Worm (Caenorhabditis elegans): ENCODE results near the gene C18F10.7.

DNA sequence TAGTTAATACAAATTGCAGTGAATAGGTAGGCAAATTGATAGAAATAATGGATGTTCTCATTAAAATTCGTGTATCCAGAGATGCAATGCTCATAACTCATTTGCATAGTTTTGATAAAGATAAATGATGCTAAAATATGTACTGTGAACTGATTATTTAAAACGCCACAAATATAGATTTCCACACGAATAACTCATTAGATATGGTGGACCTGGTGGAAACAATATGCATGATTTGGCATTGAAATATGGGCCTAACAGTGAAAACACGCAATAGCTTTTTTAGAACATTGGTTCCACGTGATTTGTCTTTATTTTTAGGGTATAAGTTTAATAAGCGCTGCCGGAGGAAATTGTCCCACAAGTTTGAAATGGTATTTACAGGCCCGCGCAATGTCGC is 7.9 kb downstream of the C18F10.7 start, which contains the start of gene srg-3:
- no peak for TF ChIP-seq him-1 (tag; optimal IDR thresholded peaks at IDR 0.05)
- TF ChIP-seq W03F9.2 (tag; optimal IDR thresholded peaks at IDR 0.05): no peak
